Fruit fly (Drosophila melanogaster) whole organism, embryonic: ENCODE data around the gene jim.

Experiments used
- Abd-B ChIP-seq: fragments of 200-800 bp; sonication (Bioruptor generic); optimal IDR thresholded peaks from 2 replicates; lab custom pipeline; 2018; ENCODE audit warnings: missing biosample characterization, mild to moderate bottlenecking, missing genetic modification characterization, moderate library complexity
- Asciz ChIP-seq: fragments of 200-800 bp; sonication (Bioruptor generic); optimal IDR thresholded peaks from 2 replicates; lab custom pipeline; 2017; ENCODE audit warnings: missing biosample characterization, mild to moderate bottlenecking, missing genetic modification characterization, missing genetic modification reagents
- CG10147 ChIP-seq: fragments of 200-800 bp; sonication (Bioruptor generic); optimal IDR thresholded peaks from 2 replicates; lab custom pipeline; 2019; ENCODE audit warnings: missing biosample characterization, mild to moderate bottlenecking, missing genetic modification characterization, moderate library complexity
- CG1233 ChIP-seq: fragments of 200-800 bp; sonication (Bioruptor generic); optimal IDR thresholded peaks from 4 replicates; lab custom pipeline; 2018; ENCODE audit warnings: missing biosample characterization, mild to moderate bottlenecking, missing genetic modification characterization
- CG12391 ChIP-seq: fragments of 200-800 bp; sonication (Bioruptor generic); optimal IDR thresholded peaks from 3 replicates; lab custom pipeline; 2018; ENCODE audit warnings: missing biosample characterization, mild to moderate bottlenecking, missing genetic modification characterization, moderate library complexity
- CG13123 ChIP-seq: fragments of 200-800 bp; sonication (Bioruptor generic); optimal IDR thresholded peaks from 2 replicates; lab custom pipeline; 2016; ENCODE audit warnings: missing biosample characterization, missing genetic modification characterization
- CG13624 ChIP-seq: fragments of 200-800 bp; sonication (Bioruptor generic); optimal IDR thresholded peaks from 2 replicates; lab custom pipeline; 2016; ENCODE audit warnings: missing biosample characterization, missing genetic modification characterization
- CG14710 ChIP-seq: fragments of 200-800 bp; sonication (Bioruptor generic); optimal IDR thresholded peaks from 3 replicates; lab custom pipeline; 2019; ENCODE audit warnings: missing biosample characterization, mild to moderate bottlenecking, missing genetic modification characterization, moderate library complexity
- CG30020 ChIP-seq: fragments of 200-800 bp; optimal IDR thresholded peaks from 2 replicates; lab custom pipeline; 2019; ENCODE audit warnings: missing biosample characterization, mild to moderate bottlenecking, missing genetic modification characterization, moderate library complexity
- CG3065 ChIP-seq: fragments of 200-800 bp; sonication (Bioruptor generic); optimal IDR thresholded peaks from 2 replicates; lab custom pipeline; 2016; ENCODE audit warnings: missing biosample characterization, missing genetic modification characterization
- CG43689 ChIP-seq: fragments of 200-800 bp; sonication (Bioruptor generic); IDR thresholded peaks from 2 replicates; pipeline ENCODE4 v1.3.6; 2022; ENCODE audit warnings: missing biosample characterization, missing genetic modification characterization
- CG4404 ChIP-seq: fragments of 200-800 bp; sonication (Bioruptor generic); IDR thresholded peaks from 2 replicates; pipeline ENCODE4 v1.3.6; 2022; ENCODE audit warnings: missing biosample characterization, missing genetic modification characterization
- CG4730 ChIP-seq: fragments of 200-800 bp; sonication (Bioruptor generic); IDR thresholded peaks from 2 replicates; pipeline ENCODE4 v1.3.6; 2022; ENCODE audit warnings: missing biosample characterization, missing genetic modification characterization
- CG6254 ChIP-seq: fragments of 200-800 bp; sonication (Bioruptor generic); optimal IDR thresholded peaks from 3 replicates; lab custom pipeline; 2017; ENCODE audit warnings: mild to moderate bottlenecking, missing biosample characterization, missing genetic modification reagents, missing genetic modification characterization
- CG6654 ChIP-seq: fragments of 200-800 bp; sonication (Bioruptor generic); optimal IDR thresholded peaks from 2 replicates; lab custom pipeline; 2017; ENCODE audit warnings: missing biosample characterization, mild to moderate bottlenecking, missing genetic modification characterization
- CG6689 ChIP-seq: fragments of 200-800 bp; sonication (Bioruptor generic); IDR thresholded peaks from 2 replicates; pipeline ENCODE4 v1.3.6; 2022; ENCODE audit warnings: missing biosample characterization, missing genetic modification characterization
- CG9797 ChIP-seq: fragments of 200-800 bp; sonication (Bioruptor generic); optimal IDR thresholded peaks from 3 replicates; lab custom pipeline; 2018; ENCODE audit warnings: missing biosample characterization, mild to moderate bottlenecking, missing genetic modification characterization
- CHES-1-like ChIP-seq: fragments of 200-800 bp; sonication (Bioruptor generic); optimal IDR thresholded peaks from 2 replicates; lab custom pipeline; 2016; ENCODE audit warnings: missing biosample characterization, missing genetic modification characterization
- Dip3 ChIP-seq: fragments of 200-800 bp; sonication (Bioruptor generic); optimal IDR thresholded peaks from 3 replicates; lab custom pipeline; 2016; ENCODE audit warnings: missing biosample characterization, missing genetic modification characterization
- Elba2 ChIP-seq: fragments of 200-800 bp; sonication (Bioruptor generic); optimal IDR thresholded peaks from 3 replicates; lab custom pipeline; 2016; ENCODE audit warnings: missing biosample characterization, missing genetic modification characterization
- Gug ChIP-seq: fragments of 200-800 bp; sonication (Bioruptor generic); IDR thresholded peaks from 4 replicates; pipeline ENCODE4 v1.3.6; 2022; ENCODE audit warnings: missing biosample characterization, missing genetic modification characterization
- Hr51 ChIP-seq, 2 experiments: fragments of 200-800 bp; sonication (Bioruptor generic); optimal IDR thresholded peaks; 2 replicates in 1 of 2; 3 replicates in 1 of 2; lab custom pipeline; 2016 to 2018; ENCODE audit warnings: missing biosample characterization in 2 of 2, missing genetic modification characterization in 2 of 2, mild to moderate bottlenecking in 1 of 2, moderate library complexity in 1 of 2
- Med ChIP-seq: fragments of 200-800 bp; sonication (Bioruptor generic); peaks from one replicate; lab custom pipeline; 2016; ENCODE audit warnings: missing biosample characterization, missing genetic modification characterization, mild to moderate bottlenecking, inconsistent platforms, moderate library complexity
- Mrtf ChIP-seq: fragments of 200-800 bp; sonication (Bioruptor generic); IDR thresholded peaks from 3 replicates; pipeline ENCODE4 v1.3.6; 2022; ENCODE audit warnings: missing biosample characterization, missing genetic modification characterization
- Oaz ChIP-seq: fragments of 200-800 bp; sonication (Bioruptor generic); IDR thresholded peaks from 2 replicates; pipeline ENCODE4 v1.3.6; 2022; ENCODE audit warnings: missing biosample characterization, missing genetic modification characterization
- Opbp ChIP-seq: fragments of 200-800 bp; sonication (Bioruptor generic); IDR thresholded peaks from 3 replicates; pipeline ENCODE4 v1.3.6; 2022; ENCODE audit warnings: missing biosample characterization, missing genetic modification characterization; ENCODE audit not compliant: partially characterized antibody
- Optix ChIP-seq: fragments of 200-800 bp; sonication (Bioruptor generic); IDR thresholded peaks from 3 replicates; pipeline ENCODE4 v1.3.6; 2022; ENCODE audit warnings: missing biosample characterization, missing genetic modification characterization
- Scr ChIP-seq: fragments of 200-800 bp; sonication (Bioruptor generic); IDR thresholded peaks from 2 replicates; pipeline ENCODE4 v1.3.6; 2022; ENCODE audit warnings: missing biosample characterization, missing genetic modification characterization; ENCODE audit not compliant: partially characterized antibody
- Ssrp ChIP-seq: fragments of 200-800 bp; sonication (Bioruptor generic); optimal IDR thresholded peaks from 2 replicates; lab custom pipeline; 2018; ENCODE audit warnings: missing biosample characterization, mild to moderate bottlenecking, missing genetic modification characterization, moderate library complexity
- ac ChIP-seq: fragments of 200-800 bp; sonication (Bioruptor generic); optimal IDR thresholded peaks from 3 replicates; lab custom pipeline; 2017; ENCODE audit warnings: missing biosample characterization, mild to moderate bottlenecking, missing genetic modification characterization
- cato ChIP-seq: fragments of 200-800 bp; sonication (Bioruptor generic); optimal IDR thresholded peaks from 2 replicates; lab custom pipeline; 2016; ENCODE audit warnings: missing biosample characterization, missing genetic modification characterization, borderline replicate concordance
- chif ChIP-seq, 2 experiments: fragments of 200-800 bp; sonication (Bioruptor generic); optimal IDR thresholded peaks; 3 replicates each; lab custom pipeline; 2016; ENCODE audit warnings: missing biosample characterization in 2 of 2, missing genetic modification characterization in 2 of 2
- chm ChIP-seq: fragments of 200-800 bp; sonication (Bioruptor generic); IDR thresholded peaks from 2 replicates; pipeline ENCODE4 v1.3.6; 2022; ENCODE audit warnings: missing biosample characterization, missing genetic modification characterization
- ci ChIP-seq: fragments of 200-800 bp; sonication (Bioruptor generic); IDR thresholded peaks from 3 replicates; pipeline ENCODE4 v1.3.6; 2022; ENCODE audit warnings: missing biosample characterization, missing genetic modification characterization
- dimm ChIP-seq: fragments of 200-800 bp; sonication (Bioruptor generic); IDR thresholded peaks from 2 replicates; pipeline ENCODE4 v1.3.6; 2022; ENCODE audit warnings: missing biosample characterization, missing genetic modification characterization
- eve ChIP-seq, 2 experiments: fragments of >200 bp; optimal IDR thresholded peaks; 2 replicates each; lab custom pipeline; 2017; ENCODE audit warnings: missing biosample characterization in 2 of 2, missing genetic modification characterization in 2 of 2
- gce ChIP-seq: fragments of 200-800 bp; sonication (Bioruptor generic); IDR thresholded peaks from 3 replicates; pipeline ENCODE4 v1.3.6; 2022; ENCODE audit warnings: missing biosample characterization, missing genetic modification characterization
- grau ChIP-seq: fragments of 200-800 bp; optimal IDR thresholded peaks from 3 replicates; lab custom pipeline; 2019; ENCODE audit warnings: missing biosample characterization, mild to moderate bottlenecking, missing genetic modification characterization, moderate library complexity
- jigr1 ChIP-seq: fragments of 200-800 bp; sonication (Bioruptor generic); IDR thresholded peaks from 3 replicates; pipeline ENCODE4 v1.3.6; 2022; ENCODE audit warnings: missing biosample characterization, missing genetic modification characterization
- odd ChIP-seq: fragments of 200-800 bp; sonication (Bioruptor generic); optimal IDR thresholded peaks from 2 replicates; lab custom pipeline; 2017; ENCODE audit warnings: missing biosample characterization, mild to moderate bottlenecking, missing genetic modification characterization
- pita ChIP-seq: fragments of 200-800 bp; sonication (Bioruptor generic); optimal IDR thresholded peaks from 2 replicates; lab custom pipeline; 2017; ENCODE audit warnings: missing biosample characterization, mild to moderate bottlenecking, missing genetic modification characterization
- pum ChIP-seq: fragments of 200-800 bp; sonication (Bioruptor generic); optimal IDR thresholded peaks from 2 replicates; lab custom pipeline; 2016; ENCODE audit warnings: missing biosample characterization, missing genetic modification characterization
- so ChIP-seq: fragments of 200-800 bp; sonication (Bioruptor generic); IDR thresholded peaks from 3 replicates; pipeline ENCODE4 v1.3.6; 2022; ENCODE audit warnings: missing biosample characterization, missing genetic modification characterization
- sqz ChIP-seq: fragments of 200-800 bp; sonication (Bioruptor generic); optimal IDR thresholded peaks from 3 replicates; lab custom pipeline; 2018; ENCODE audit warnings: missing biosample characterization, mild to moderate bottlenecking, missing genetic modification characterization
- tin ChIP-seq: fragments of 200-800 bp; sonication (Bioruptor generic); optimal IDR thresholded peaks from 3 replicates; lab custom pipeline; 2016; ENCODE audit warnings: missing biosample characterization, missing genetic modification characterization
- tll ChIP-seq, 2 experiments: fragments of 200-800 bp in 1 of 2; fragments of >200 bp in 1 of 2; sonication (Bioruptor generic) in 1 of 2; optimal IDR thresholded peaks; 2 replicates each; lab custom pipeline; 2017 to 2019; ENCODE audit warnings: missing biosample characterization in 2 of 2, missing genetic modification characterization in 2 of 2, mild to moderate bottlenecking in 1 of 2, moderate library complexity in 1 of 2
- toy ChIP-seq: fragments of 200-800 bp; sonication (Bioruptor generic); IDR thresholded peaks from 2 replicates; pipeline ENCODE4 v1.3.6; 2022; ENCODE audit warnings: missing biosample characterization, missing genetic modification characterization
- trem ChIP-seq: fragments of 200-800 bp; optimal IDR thresholded peaks from 3 replicates; lab custom pipeline; 2019; ENCODE audit warnings: missing biosample characterization, mild to moderate bottlenecking, missing genetic modification characterization, moderate library complexity
- usp ChIP-seq: fragments of >200 bp; optimal IDR thresholded peaks from 2 replicates; lab custom pipeline; 2017; ENCODE audit warnings: missing biosample characterization, missing genetic modification characterization
- vfl ChIP-seq: fragments of 200-800 bp; sonication (Bioruptor generic); optimal IDR thresholded peaks from 2 replicates; lab custom pipeline; 2016; ENCODE audit warnings: missing biosample characterization, missing genetic modification characterization
- yki ChIP-seq: fragments of >200 bp; optimal IDR thresholded peaks from 3 replicates; lab custom pipeline; 2018

Gene jim

DNA sequence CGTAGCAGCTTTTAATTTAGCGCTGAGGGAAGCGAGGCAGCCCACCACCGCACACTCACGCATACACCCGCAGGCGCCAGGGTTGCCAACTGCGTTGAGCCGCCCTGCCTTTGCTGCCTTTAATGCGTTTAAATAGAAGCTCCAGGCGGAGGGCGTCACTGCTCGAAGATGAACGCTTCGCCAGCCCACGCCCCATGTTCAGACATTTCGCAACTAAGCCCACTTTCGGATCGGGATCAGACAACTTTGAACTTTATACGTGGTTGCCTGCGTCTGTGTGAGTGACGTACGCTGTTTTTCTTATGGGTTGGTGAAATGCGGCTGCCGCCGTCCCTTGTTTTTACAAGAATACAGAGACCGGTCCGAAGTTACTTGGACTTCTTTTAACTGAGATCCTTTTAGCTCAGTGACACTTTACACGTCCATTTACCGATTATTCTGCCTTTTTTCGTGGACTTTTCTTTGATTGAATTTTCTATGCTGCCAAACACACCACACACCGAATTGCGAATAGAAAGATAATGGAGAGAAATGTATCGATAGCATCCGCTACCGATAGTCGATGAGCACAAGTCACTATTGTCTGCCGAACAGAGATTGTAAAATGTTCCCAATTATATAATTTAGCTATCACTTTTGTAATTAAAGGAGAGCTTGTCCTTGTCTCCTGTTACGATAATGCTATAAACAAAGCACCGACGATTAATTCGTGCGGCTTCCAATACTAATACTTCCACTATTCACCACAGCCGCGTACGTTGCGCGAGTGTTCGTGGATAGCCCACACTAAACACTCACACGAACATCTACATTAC lies 36.2 kb upstream of the jim start (continued):
- no peak for TF ChIP-seq dimm (GFP tag; lab: Robert Waterston, UW)
- no peak for TF ChIP-seq CG43689 (GFP tag; lab: Robert Waterston, UW)
- no peak for TF ChIP-seq chif (GFP tag; optimal IDR thresholded peaks at IDR 0.05; lab: Kevin White, UChicago)
- TF ChIP-seq ci (GFP tag; lab: Robert Waterston, UW): peak; percentile 63; the same call in 1 of the 3 replicates
- no peak for TF ChIP-seq pita (GFP tag; lab: Kevin White, UChicago)
- TF ChIP-seq Dip3 (GFP tag; lab: Kevin White, UChicago): no peak
- peak; percentile 12 for TF ChIP-seq sqz (GFP tag; lab: Kevin White, UChicago)
- no peak for TF ChIP-seq tin (GFP tag; lab: Kevin White, UChicago)
- TF ChIP-seq chm (GFP tag; lab: Robert Waterston, UW): no peak
- TF ChIP-seq CG6689 (GFP tag; lab: Robert Waterston, UW): no peak
- TF ChIP-seq cato (GFP tag; lab: Kevin White, UChicago): no peak
- TF ChIP-seq CG13624 (GFP tag; lab: Kevin White, UChicago): no peak
- peak; percentile 65; the same call in 2 of the 3 replicates for TF ChIP-seq Opbp (GFP tag; lab: Robert Waterston, UW)
- no peak for TF ChIP-seq tll (GFP tag; optimal IDR thresholded peaks at IDR 0.05; lab: Kevin White, UChicago)
- TF ChIP-seq toy: no peak
- TF ChIP-seq Hr51 (GFP tag; optimal IDR thresholded peaks at IDR 0.05; lab: Kevin White, UChicago): no peak
- TF ChIP-seq Ssrp (tag; lab: Kevin White, UChicago): no peak
- no peak for TF ChIP-seq CG12391 (tag; lab: Kevin White, UChicago)
- no peak for TF ChIP-seq Abd-B (GFP tag; lab: Kevin White, UChicago)
- no peak for TF ChIP-seq CG4730 (GFP tag; lab: Robert Waterston, UW)
- no peak for TF ChIP-seq CG14710 (tag; lab: Kevin White, UChicago)
- peak; percentile 92 for TF ChIP-seq Med (GFP tag; lab: Kevin White, UChicago)
- no peak for TF ChIP-seq CG6254 (GFP tag; lab: Kevin White, UChicago)
- no peak for TF ChIP-seq Mrtf
- TF ChIP-seq eve (GFP tag; optimal IDR thresholded peaks at IDR 0.05; lab: Kevin White, UChicago): no peak
- TF ChIP-seq CG1233 (GFP tag; lab: Kevin White, UChicago): no peak
- no peak for TF ChIP-seq usp
- TF ChIP-seq vfl (GFP tag; lab: Kevin White, UChicago): no peak
- peak; percentile 77 for TF ChIP-seq Scr
- no peak for TF ChIP-seq gce (GFP tag; lab: Robert Waterston, UW)
- peak; percentile 35 for TF ChIP-seq CHES-1-like (GFP tag; lab: Kevin White, UChicago)
- no peak for TF ChIP-seq Asciz (GFP tag; lab: Kevin White, UChicago)
- TF ChIP-seq CG9797 (GFP tag; lab: Kevin White, UChicago): no peak
- peak; percentile 24 for TF ChIP-seq CG10147 (GFP tag; lab: Kevin White, UChicago)
- TF ChIP-seq Optix (GFP tag; lab: Robert Waterston, UW): no peak
- peak; percentile 17 for TF ChIP-seq grau (tag; lab: Kevin White, UChicago)
- no peak for TF ChIP-seq so (GFP tag; lab: Robert Waterston, UW)
- no peak for TF ChIP-seq CG4404 (GFP tag; lab: Robert Waterston, UW)
- no peak for TF ChIP-seq CG13123 (GFP tag; lab: Kevin White, UChicago)
- no peak for TF ChIP-seq CG6654
- no peak for TF ChIP-seq CG30020
- TF ChIP-seq Elba2 (GFP tag; lab: Kevin White, UChicago): no peak
- TF ChIP-seq Oaz (GFP tag; lab: Robert Waterston, UW): no peak
- TF ChIP-seq yki (lab: Kevin White, UChicago): no peak
- no peak for TF ChIP-seq pum (GFP tag; lab: Kevin White, UChicago)
- no peak for TF ChIP-seq trem (tag; lab: Kevin White, UChicago)
- TF ChIP-seq CG3065 (GFP tag; lab: Kevin White, UChicago): no peak
- TF ChIP-seq Gug: no peak
- TF ChIP-seq jigr1 (GFP tag; lab: Robert Waterston, UW): no peak
- TF ChIP-seq odd (GFP tag; lab: Kevin White, UChicago): no peak
- TF ChIP-seq ac (GFP tag; lab: Kevin White, UChicago): no peak
